Comparison of ENCODE assay signal across 1 fruit fly cellular context in the genomic region with DNA sequence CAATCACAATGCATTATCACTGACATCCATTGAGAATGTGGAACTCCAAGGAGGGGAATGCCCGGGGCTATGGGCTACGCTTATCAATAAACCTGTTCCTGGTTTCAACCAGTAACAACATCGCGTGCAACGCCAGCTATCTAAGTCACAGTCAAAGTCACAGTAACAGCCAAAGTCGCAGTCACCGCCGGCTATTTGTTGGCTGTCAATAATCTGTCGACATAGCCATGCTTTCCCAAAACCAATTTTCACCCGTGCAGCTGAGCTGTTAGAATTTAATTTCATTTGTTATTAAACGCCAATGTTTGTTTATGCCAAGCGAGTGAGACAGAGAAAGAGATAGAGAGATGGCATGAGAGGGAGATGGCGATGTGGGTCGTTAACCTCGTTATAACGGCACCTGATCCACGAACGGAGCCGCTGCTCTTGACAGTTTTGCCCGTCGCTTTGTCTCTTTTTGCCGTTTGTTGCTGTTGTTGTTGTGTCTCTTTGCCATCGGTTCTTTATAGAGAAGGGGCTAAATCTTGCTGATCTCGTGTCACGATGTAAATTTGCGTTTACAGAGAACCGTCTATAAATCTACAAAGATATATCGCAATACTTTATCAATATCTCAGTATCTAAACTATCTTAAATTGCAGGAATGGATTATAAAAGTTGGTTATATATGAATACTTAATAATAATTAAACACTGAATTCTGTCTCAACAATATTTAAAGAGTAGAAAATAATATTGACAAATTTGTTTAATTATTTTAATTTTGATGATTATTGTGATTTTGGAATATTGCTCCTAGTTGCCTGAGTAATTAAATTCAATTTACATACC.
A peak's percentile ranks its signal among the peaks of the same experiment; 100 is the strongest.
TF ChIP-seq lines count a peak whose summit lies in the region.

No protein-coding gene starts in this region.

TF ChIP-seq in whole organism, embryonic, 481 proteins besides CTCF, POLR2A, EP300 and RAD21 (continued from another document):
- TF ChIP-seq CG10979 (tag; optimal IDR thresholded peaks at IDR 0.05; lab: Kevin White, UChicago) = peak; percentile 54
- peak; percentile 61; the same call in 1 of the 3 replicates for TF ChIP-seq gce (GFP tag; IDR thresholded peaks at IDR 0.05; lab: Robert Waterston, UW)
- peak; percentile 15 for TF ChIP-seq CG30403 (GFP tag; optimal IDR thresholded peaks at IDR 0.05; lab: Kevin White, UChicago)
- TF ChIP-seq sens (GFP tag; lab: Kevin White, UChicago) = peak; percentile 85
- TF ChIP-seq CG13296 (GFP tag; optimal IDR thresholded peaks at IDR 0.05; lab: Kevin White, UChicago) = no peak
- TF ChIP-seq abd-A (tag; optimal IDR thresholded peaks at IDR 0.05; lab: Kevin White, UChicago) = peak; percentile 80
- 0 out of 2 replicates have a peak, but pooled peaks have one; percentile 26 for TF ChIP-seq bbx (GFP tag; IDR thresholded peaks at IDR 0.05; lab: Robert Waterston, UW; ENCODE audit: partially characterized antibody)
- TF ChIP-seq CG7745 (tag; optimal IDR thresholded peaks at IDR 0.05; lab: Kevin White, UChicago) = peak; percentile 69
- TF ChIP-seq phol (tag; optimal IDR thresholded peaks at IDR 0.05; lab: Kevin White, UChicago) = peak; percentile 37
- TF ChIP-seq sd (tag; optimal IDR thresholded peaks at IDR 0.05; lab: Kevin White, UChicago) = peak; percentile 22
- peak; percentile 42 for TF ChIP-seq CG7839 (tag; optimal IDR thresholded peaks at IDR 0.05; lab: Kevin White, UChicago)
- TF ChIP-seq CG13287 (GFP tag; IDR thresholded peaks at IDR 0.05; lab: Robert Waterston, UW; ENCODE audit: partially characterized antibody) = peak; percentile 41; the same call in 1 of the 2 replicates
- peak; percentile 18 for TF ChIP-seq Sox100B (GFP tag; optimal IDR thresholded peaks at IDR 0.05; lab: Kevin White, UChicago)
- TF ChIP-seq HLHmδ (GFP tag; optimal IDR thresholded peaks at IDR 0.05; lab: Kevin White, UChicago) = peak; percentile 63
- peak; percentile 56 for TF ChIP-seq gem (tag; optimal IDR thresholded peaks at IDR 0.05; lab: Kevin White, UChicago)
- TF ChIP-seq gsb-n (tag; optimal IDR thresholded peaks at IDR 0.05; lab: Kevin White, UChicago) = peak; percentile 68
- peak; percentile 7; the same call in 1 of the 2 replicates for TF ChIP-seq amos (GFP tag; IDR thresholded peaks at IDR 0.05; lab: Robert Waterston, UW; ENCODE audit: partially characterized antibody)
- peak in 1 of 2 experiments; percentile 30 for TF ChIP-seq tll (GFP tag; optimal IDR thresholded peaks at IDR 0.05; lab: Kevin White, UChicago)
- no peak for TF ChIP-seq zen (tag; optimal IDR thresholded peaks at IDR 0.05; lab: Kevin White, UChicago)
- 0 out of 4 replicates have a peak, but pooled peaks have one; percentile 66 for TF ChIP-seq chinmo (GFP tag; IDR thresholded peaks at IDR 0.05; lab: Robert Waterston, UW; ENCODE audit: partially characterized antibody)
- no peak for TF ChIP-seq dpn (GFP tag; optimal IDR thresholded peaks at IDR 0.05; lab: Kevin White, UChicago)
- 0 out of 2 replicates have a peak, but pooled peaks have one; percentile 44 for TF ChIP-seq CG17328 (GFP tag; IDR thresholded peaks at IDR 0.05; lab: Robert Waterston, UW)
- TF ChIP-seq CG11398 (GFP tag; optimal IDR thresholded peaks at IDR 0.05; lab: Kevin White, UChicago) = peak; percentile 2
- TF ChIP-seq aop (GFP tag; IDR thresholded peaks at IDR 0.05; lab: Robert Waterston, UW) = no peak
- peak; percentile 50; the same call in 1 of the 3 replicates for TF ChIP-seq CG6791 (GFP tag; IDR thresholded peaks at IDR 0.05; lab: Robert Waterston, UW; ENCODE audit: partially characterized antibody)
- TF ChIP-seq Med (GFP tag; lab: Kevin White, UChicago) = peak; percentile 57
- TF ChIP-seq CG17361 (GFP tag; IDR thresholded peaks at IDR 0.05; lab: Robert Waterston, UW) = peak; percentile 75
- TF ChIP-seq pum (GFP tag; optimal IDR thresholded peaks at IDR 0.05; lab: Kevin White, UChicago) = no peak
- no peak for TF ChIP-seq wdn (GFP tag; IDR thresholded peaks at IDR 0.05; lab: Robert Waterston, UW)
- TF ChIP-seq CG17829 (tag; optimal IDR thresholded peaks at IDR 0.05; lab: Kevin White, UChicago) = peak; percentile 35
- no peak for TF ChIP-seq gro (GFP tag; optimal IDR thresholded peaks at IDR 0.05; lab: Kevin White, UChicago)
- no peak for TF ChIP-seq H15 (GFP tag; IDR thresholded peaks at IDR 0.05; lab: Robert Waterston, UW)
- TF ChIP-seq unc-4 (GFP tag; IDR thresholded peaks at IDR 0.05; lab: Robert Waterston, UW; ENCODE audit: partially characterized antibody) = peak; percentile 35; the same call in 1 of the 2 replicates
- peak; percentile 93 for TF ChIP-seq kni (GFP tag; optimal IDR thresholded peaks at IDR 0.05; lab: Kevin White, UChicago)
- peak; percentile 37 for TF ChIP-seq CG10267 (tag; optimal IDR thresholded peaks at IDR 0.05; lab: Kevin White, UChicago)
- peak; percentile 9 for TF ChIP-seq tio (GFP tag; optimal IDR thresholded peaks at IDR 0.05; lab: Kevin White, UChicago)
- peak; percentile 4 for TF ChIP-seq Lhr (GFP tag; optimal IDR thresholded peaks at IDR 0.05; lab: Kevin White, UChicago)
- peak; percentile 93 for TF ChIP-seq CG15601 (tag; optimal IDR thresholded peaks at IDR 0.05; lab: Kevin White, UChicago)
- TF ChIP-seq slou (GFP tag; optimal IDR thresholded peaks at IDR 0.05; lab: Kevin White, UChicago) = no peak
- TF ChIP-seq CG2712 (tag; optimal IDR thresholded peaks at IDR 0.05; lab: Kevin White, UChicago) = peak; percentile 54
- peak; percentile 2 for TF ChIP-seq CG2875 (GFP tag; optimal IDR thresholded peaks at IDR 0.05; lab: Kevin White, UChicago)
- TF ChIP-seq vvl (GFP tag; IDR thresholded peaks at IDR 0.05; lab: Robert Waterston, UW) = peak; percentile 44; the same call in 1 of the 2 replicates
- TF ChIP-seq nmo (GFP tag; optimal IDR thresholded peaks at IDR 0.05; lab: Kevin White, UChicago) = peak; percentile 30
- peak; percentile 56 for TF ChIP-seq CG15269 (tag; optimal IDR thresholded peaks at IDR 0.05; lab: Kevin White, UChicago)
- TF ChIP-seq CG10431 (GFP tag; optimal IDR thresholded peaks at IDR 0.05; lab: Kevin White, UChicago) = peak; percentile 33
- TF ChIP-seq CG42726 (GFP tag; IDR thresholded peaks at IDR 0.05; lab: Robert Waterston, UW; ENCODE audit: partially characterized antibody) = no peak
- TF ChIP-seq Pdp1 (GFP tag; optimal IDR thresholded peaks at IDR 0.05; lab: Kevin White, UChicago) = peak in 1 of 2 experiments; percentile 9
- peak; percentile 32 for TF ChIP-seq ATbp (GFP tag; optimal IDR thresholded peaks at IDR 0.05; lab: Kevin White, UChicago)
- TF ChIP-seq fd96Cb (tag; optimal IDR thresholded peaks at IDR 0.05; lab: Kevin White, UChicago) = peak; percentile 28
- TF ChIP-seq Sry-δ (GFP tag; optimal IDR thresholded peaks at IDR 0.05; lab: Kevin White, UChicago) = peak; percentile 23
- TF ChIP-seq CG8281 (tag; optimal IDR thresholded peaks at IDR 0.05; lab: Kevin White, UChicago) = peak; percentile 32
- TF ChIP-seq CG14014 (GFP tag; IDR thresholded peaks at IDR 0.05; lab: Robert Waterston, UW) = no peak
- no peak for TF ChIP-seq Hmx (GFP tag; optimal IDR thresholded peaks at IDR 0.05; lab: Kevin White, UChicago)
- TF ChIP-seq CG32772 (GFP tag; IDR thresholded peaks at IDR 0.05; lab: Robert Waterston, UW) = no peak
- no peak for TF ChIP-seq TFAM (GFP tag; optimal IDR thresholded peaks at IDR 0.05; lab: Kevin White, UChicago)
- TF ChIP-seq CG3281 (GFP tag; optimal IDR thresholded peaks at IDR 0.05; lab: Kevin White, UChicago) = peak; percentile 1
- TF ChIP-seq dysf (GFP tag; IDR thresholded peaks at IDR 0.05; lab: Robert Waterston, UW) = 0 out of 3 replicates have a peak, but pooled peaks have one; percentile 28
- no peak for TF ChIP-seq CG13624 (GFP tag; optimal IDR thresholded peaks at IDR 0.05; lab: Kevin White, UChicago)
- peak; percentile 36 for TF ChIP-seq wek (GFP tag; optimal IDR thresholded peaks at IDR 0.05; lab: Kevin White, UChicago)
- peak; percentile 55 for TF ChIP-seq CG1832 (GFP tag; optimal IDR thresholded peaks at IDR 0.05; lab: Kevin White, UChicago)
- TF ChIP-seq NC2β (GFP tag; optimal IDR thresholded peaks at IDR 0.05; lab: Kevin White, UChicago) = peak; percentile 26
- no peak for TF ChIP-seq CG16815 (GFP tag; optimal IDR thresholded peaks at IDR 0.05; lab: Kevin White, UChicago)
- no peak for TF ChIP-seq CG31388 (GFP tag; optimal IDR thresholded peaks at IDR 0.05; lab: Kevin White, UChicago)
- peak; percentile 21 for TF ChIP-seq CG12769 (tag; optimal IDR thresholded peaks at IDR 0.05; lab: Kevin White, UChicago)
- TF ChIP-seq chm (GFP tag; IDR thresholded peaks at IDR 0.05; lab: Robert Waterston, UW) = peak; percentile 45; the same call in 1 of the 2 replicates
- TF ChIP-seq CG12219 (GFP tag; optimal IDR thresholded peaks at IDR 0.05; lab: Kevin White, UChicago) = no peak
- TF ChIP-seq CG16813 (GFP tag; IDR thresholded peaks at IDR 0.05; lab: Robert Waterston, UW; ENCODE audit: partially characterized antibody) = peak; percentile 60; the same call in 2 of the 3 replicates
- no peak for TF ChIP-seq Poxn (GFP tag; IDR thresholded peaks at IDR 0.05; lab: Robert Waterston, UW)
- TF ChIP-seq NFAT (GFP tag; IDR thresholded peaks at IDR 0.05; lab: Robert Waterston, UW) = peak; percentile 31; the same call in 1 of the 2 replicates
- 0 out of 2 replicates have a peak, but pooled peaks have one; percentile 24 for TF ChIP-seq onecut (GFP tag; IDR thresholded peaks at IDR 0.05; lab: Robert Waterston, UW)
- no peak for TF ChIP-seq CG15479 (GFP tag; optimal IDR thresholded peaks at IDR 0.05; lab: Kevin White, UChicago)
- TF ChIP-seq CG12391 (tag; optimal IDR thresholded peaks at IDR 0.05; lab: Kevin White, UChicago) = peak; percentile 53
- TF ChIP-seq CG18262 (tag; optimal IDR thresholded peaks at IDR 0.05; lab: Kevin White, UChicago) = peak; percentile 71
